Fruit fly (Drosophila melanogaster): Measurements from ENCODE around the gene stc.

stc gene

dm6 chr2L:15067832-15068231, 45.4 kb upstream of the stc start (continued):
- TF ChIP-seq CG3726 (GFP tag; IDR thresholded peaks at IDR 0.05): no peak
- TF ChIP-seq CG17385 (GFP tag; optimal IDR thresholded peaks at IDR 0.05): peak; percentile 84
- TF ChIP-seq CG7745 (tag; optimal IDR thresholded peaks at IDR 0.05): peak; percentile 40
- no peak for TF ChIP-seq wor (GFP tag; IDR thresholded peaks at IDR 0.05)
- TF ChIP-seq eyg (GFP tag; optimal IDR thresholded peaks at IDR 0.05): no peak
- peak; percentile 11 for TF ChIP-seq kay (GFP tag; optimal IDR thresholded peaks at IDR 0.05)
- no peak for TF ChIP-seq toy (GFP tag; IDR thresholded peaks at IDR 0.05)
- TF ChIP-seq CG4617 (GFP tag; optimal IDR thresholded peaks at IDR 0.05; ENCODE audit: borderline replicate concordance): peak; percentile 33
- no peak for TF ChIP-seq ranshi (GFP tag; IDR thresholded peaks at IDR 0.05)
- peak; percentile 69 for TF ChIP-seq pfk (GFP tag; optimal IDR thresholded peaks at IDR 0.05)
- no peak for TF ChIP-seq schlank (tag; optimal IDR thresholded peaks at IDR 0.05)
- TF ChIP-seq ash1 (GFP tag; optimal IDR thresholded peaks at IDR 0.05): peak; percentile 63
- no peak for TF ChIP-seq sc (optimal IDR thresholded peaks at IDR 0.05)
- TF ChIP-seq sc (GFP tag; optimal IDR thresholded peaks at IDR 0.05): no peak
- no peak for TF ChIP-seq CG18011 (GFP tag; optimal IDR thresholded peaks at IDR 0.05)
- no peak for TF ChIP-seq zfh2 (GFP tag; optimal IDR thresholded peaks at IDR 0.05)
- TF ChIP-seq Tbp (GFP tag; optimal IDR thresholded peaks at IDR 0.05): no peak
- peak; percentile 17 for TF ChIP-seq HHEX (GFP tag; optimal IDR thresholded peaks at IDR 0.05)
- no peak for TF ChIP-seq lola (GFP tag; optimal IDR thresholded peaks at IDR 0.05)
- peak; percentile 9 to 84 for TF ChIP-seq crp (GFP tag; optimal IDR thresholded peaks at IDR 0.05)
- TF ChIP-seq CG15011 (GFP tag; optimal IDR thresholded peaks at IDR 0.05): no peak
- no peak for TF ChIP-seq CG6654 (GFP tag; optimal IDR thresholded peaks at IDR 0.05)
- no peak for TF ChIP-seq Mrtf (GFP tag; IDR thresholded peaks at IDR 0.05)
- TF ChIP-seq chif (GFP tag; optimal IDR thresholded peaks at IDR 0.05): peak in 1 of 2 experiments; percentile 6
- TF ChIP-seq hkb (optimal IDR thresholded peaks at IDR 0.05): no peak
- no peak for TF ChIP-seq hkb (GFP tag; IDR thresholded peaks at IDR 0.05)
- TF ChIP-seq amos (GFP tag; IDR thresholded peaks at IDR 0.05; ENCODE audit: partially characterized antibody): peak; percentile 85
- no peak for TF ChIP-seq sd (tag; optimal IDR thresholded peaks at IDR 0.05)
- no peak for TF ChIP-seq CG15479 (GFP tag; optimal IDR thresholded peaks at IDR 0.05)
- peak; percentile 45 for TF ChIP-seq grau (tag; optimal IDR thresholded peaks at IDR 0.05)
- TF ChIP-seq CG2120 (GFP tag; optimal IDR thresholded peaks at IDR 0.05): peak; percentile 53
- no peak for TF ChIP-seq fd102C (GFP tag; optimal IDR thresholded peaks at IDR 0.05)
- TF ChIP-seq Atf-2 (GFP tag; optimal IDR thresholded peaks at IDR 0.05): no peak
- no peak for TF ChIP-seq Lpt (GFP tag; optimal IDR thresholded peaks at IDR 0.05)
- TF ChIP-seq HmgD (GFP tag; optimal IDR thresholded peaks at IDR 0.05): peak; percentile 86
- peak; percentile 31 for TF ChIP-seq ewg (GFP tag; optimal IDR thresholded peaks at IDR 0.05)
- no peak for TF ChIP-seq usp (GFP tag; optimal IDR thresholded peaks at IDR 0.05)
- no peak for TF ChIP-seq CG1647 (GFP tag; optimal IDR thresholded peaks at IDR 0.05)
- TF ChIP-seq BEAF-32 (GFP tag; optimal IDR thresholded peaks at IDR 0.05): peak; percentile 91
- TF ChIP-seq Hey (tag; optimal IDR thresholded peaks at IDR 0.05): no peak
- peak; percentile 75 for TF ChIP-seq Scr (GFP tag; IDR thresholded peaks at IDR 0.05; ENCODE audit: partially characterized antibody)
- TF ChIP-seq CG10959 (GFP tag; IDR thresholded peaks at IDR 0.05): no peak
- no peak for TF ChIP-seq CG6175 (GFP tag; IDR thresholded peaks at IDR 0.05)
- peak; percentile 58 for TF ChIP-seq CG12391 (tag; optimal IDR thresholded peaks at IDR 0.05)
- no peak for TF ChIP-seq CG5180 (GFP tag; optimal IDR thresholded peaks at IDR 0.05)
- TF ChIP-seq mam (GFP tag; optimal IDR thresholded peaks at IDR 0.05): peak; percentile 38
- no peak for TF ChIP-seq CG14441 (GFP tag; IDR thresholded peaks at IDR 0.05)
- no peak for TF ChIP-seq pros (GFP tag; optimal IDR thresholded peaks at IDR 0.05)
- TF ChIP-seq CG10979 (tag; optimal IDR thresholded peaks at IDR 0.05): peak; percentile 0
- no peak for TF ChIP-seq btn (GFP tag; optimal IDR thresholded peaks at IDR 0.05)
- no peak for TF ChIP-seq CG8765 (GFP tag; IDR thresholded peaks at IDR 0.05)
- TF ChIP-seq NC2β (GFP tag; optimal IDR thresholded peaks at IDR 0.05): peak; percentile 19

All from whole organism, embryonic.